Fruit fly (Drosophila melanogaster) whole organism, pupa: ENCODE measurements around the gene sip3.

Experiments used
- CG10348 ChIP-seq: fragments of 200-800 bp; sonication (Bioruptor generic); IDR thresholded peaks from 2 replicates; pipeline ENCODE4 v1.3.6; 2022; ENCODE audit warnings: missing biosample characterization, missing genetic modification characterization
- CG12605 ChIP-seq: fragments of 200-800 bp; sonication (Bioruptor generic); IDR thresholded peaks from 2 replicates; pipeline ENCODE4 v1.3.6; 2022; ENCODE audit warnings: missing biosample characterization, missing genetic modification characterization
- CG13204 ChIP-seq: fragments of 200-800 bp; sonication (Bioruptor generic); optimal IDR thresholded peaks from 2 replicates; lab custom pipeline; 2018; ENCODE audit warnings: missing biosample characterization, mild to moderate bottlenecking, missing genetic modification characterization, moderate library complexity
- CG14655 ChIP-seq: fragments of 200-800 bp; sonication (Bioruptor generic); optimal IDR thresholded peaks from 3 replicates; lab custom pipeline; 2017; ENCODE audit warnings: mild to moderate bottlenecking, missing biosample characterization, missing genetic modification reagents, missing genetic modification characterization
- CG15710 ChIP-seq: fragments of 200-800 bp; sonication (Bioruptor generic); optimal IDR thresholded peaks from 2 replicates; lab custom pipeline; 2018; ENCODE audit warnings: missing biosample characterization, mild to moderate bottlenecking, missing genetic modification characterization, moderate library complexity
- CG17806 ChIP-seq: fragments of 200-800 bp; sonication (Bioruptor generic); optimal IDR thresholded peaks from 2 replicates; lab custom pipeline; 2018; ENCODE audit warnings: missing biosample characterization, mild to moderate bottlenecking, missing genetic modification characterization, moderate library complexity
- CG32121 ChIP-seq: fragments of 200-800 bp; sonication (Bioruptor generic); IDR thresholded peaks from 2 replicates; pipeline ENCODE4 v1.3.6; 2022; ENCODE audit warnings: missing biosample characterization, missing genetic modification characterization
- CG34367 ChIP-seq: fragments of 200-800 bp; sonication (Bioruptor generic); optimal IDR thresholded peaks from 2 replicates; lab custom pipeline; 2018; ENCODE audit warnings: missing biosample characterization, mild to moderate bottlenecking, missing genetic modification characterization
- CG4496 ChIP-seq: fragments of 200-800 bp; sonication (Bioruptor generic); IDR thresholded peaks from 3 replicates; pipeline ENCODE4 v1.3.6; 2022; ENCODE audit warnings: missing biosample characterization, missing genetic modification characterization
- CG8159 ChIP-seq: fragments of 200-800 bp; sonication (Bioruptor generic); optimal IDR thresholded peaks from 3 replicates; lab custom pipeline; 2018; ENCODE audit warnings: missing biosample characterization, mild to moderate bottlenecking, missing genetic modification characterization, moderate library complexity
- CG8301 ChIP-seq: fragments of 200-800 bp; sonication (Bioruptor generic); optimal IDR thresholded peaks from 2 replicates; lab custom pipeline; 2018; ENCODE audit warnings: missing biosample characterization, mild to moderate bottlenecking, missing genetic modification characterization
- CG9948 ChIP-seq: fragments of 200-800 bp; sonication (Bioruptor generic); optimal IDR thresholded peaks from 2 replicates; lab custom pipeline; 2018; ENCODE audit warnings: missing biosample characterization, mild to moderate bottlenecking, missing genetic modification characterization, moderate library complexity
- D1 ChIP-seq: fragments of 200-800 bp; sonication (Bioruptor generic); optimal IDR thresholded peaks from 2 replicates; lab custom pipeline; 2018; ENCODE audit warnings: missing biosample characterization, mild to moderate bottlenecking, missing genetic modification characterization, moderate library complexity
- EcR ChIP-seq: fragments of 200-800 bp; sonication (Bioruptor generic); optimal IDR thresholded peaks from 3 replicates; lab custom pipeline; 2019; ENCODE audit warnings: missing biosample characterization, missing genetic modification characterization, mild to moderate bottlenecking, moderate library complexity, missing genetic modification reagents
- Ets98B ChIP-seq: fragments of 200-800 bp; sonication (Bioruptor generic); IDR thresholded peaks from 2 replicates; pipeline ENCODE4 v1.3.6; 2022; ENCODE audit warnings: missing biosample characterization, missing genetic modification characterization
- Pif1A ChIP-seq: fragments of 200-800 bp; sonication (Bioruptor generic); optimal IDR thresholded peaks from 3 replicates; lab custom pipeline; 2016; ENCODE audit warnings: missing biosample characterization, missing genetic modification characterization
- Pif1B ChIP-seq: fragments of 200-800 bp; sonication (Bioruptor generic); optimal IDR thresholded peaks from 3 replicates; lab custom pipeline; 2016; ENCODE audit warnings: missing biosample characterization, missing genetic modification characterization
- Snoo ChIP-seq: fragments of 200-800 bp; sonication (Bioruptor generic); optimal IDR thresholded peaks from 3 replicates; lab custom pipeline; 2017; ENCODE audit warnings: missing biosample characterization, mild to moderate bottlenecking, missing genetic modification characterization, inconsistent platforms
- fd96Ca ChIP-seq: fragments of 200-800 bp; sonication (Bioruptor generic); IDR thresholded peaks from 3 replicates; pipeline ENCODE4 v1.3.6; 2022; ENCODE audit warnings: missing biosample characterization, missing genetic modification characterization
- gl ChIP-seq: fragments of 200-800 bp; sonication (Bioruptor generic); optimal IDR thresholded peaks from 2 replicates; lab custom pipeline; 2018; ENCODE audit warnings: missing biosample characterization, mild to moderate bottlenecking, missing genetic modification characterization
- rn ChIP-seq: fragments of 200-800 bp; sonication (Bioruptor generic); IDR thresholded peaks from 2 replicates; pipeline ENCODE4 v1.3.6; 2022; ENCODE audit warnings: missing biosample characterization, missing genetic modification characterization

The sip3 gene

dm6 chr3R:31793664-31794417 is 21.8 kb downstream of the sip3 start, which contains the start of the genes Mccc1 and Acf:
Gene Mccc1, minus strand, starts transcription at chr3R:31793907.
Gene Acf, plus strand, starts transcription at chr3R:31793981.
- no peak for TF ChIP-seq CG8301
- no peak for TF ChIP-seq Pif1B
- TF ChIP-seq Pif1A (GFP tag; lab: Kevin White, UChicago) = no peak
- no peak for TF ChIP-seq CG8159 (tag; lab: Kevin White, UChicago)
- TF ChIP-seq D1 (tag; lab: Kevin White, UChicago) = no peak
- no peak for TF ChIP-seq CG15710
- peak; percentile 57; the same call in 2 of the 3 replicates for TF ChIP-seq CG4496 (GFP tag; lab: Robert Waterston, UW)

dm6 chr3R:31794457-31794856 is 22.4 kb downstream of the sip3 start:
- TF ChIP-seq CG12605 (GFP tag; lab: Robert Waterston, UW) (peak; percentile 18; the same call in 1 of the 2 replicates), Snoo (no peak), CG34367 (tag; lab: Kevin White, UChicago) (no peak), CG4496 (GFP tag; lab: Robert Waterston, UW) (0 out of 3 replicates have a peak, but pooled peaks have one; percentile 27), fd96Ca (no peak), CG10348 (GFP tag; lab: Robert Waterston, UW) (no peak)

dm6 chr3R:31800663-31801062 is 28.6 kb downstream of the sip3 start, which contains the start of gene Ir100a:
Gene Ir100a, plus strand, starts transcription at chr3R:31800963.
- TF ChIP-seq CG15710 (no peak), CG8301 (no peak), CG13204 (no peak), CG14655 (GFP tag; lab: Kevin White, UChicago) (no peak), EcR (no peak), Pif1B (no peak), fd96Ca (no peak), CG34367 (tag; lab: Kevin White, UChicago) (no peak), rn (GFP tag; lab: Robert Waterston, UW) (no peak), Pif1A (GFP tag; lab: Kevin White, UChicago) (no peak), D1 (tag; lab: Kevin White, UChicago) (no peak), Ets98B (GFP tag; lab: Robert Waterston, UW) (no peak), Snoo (no peak), CG9948 (tag; lab: Kevin White, UChicago) (no peak), CG4496 (GFP tag; lab: Robert Waterston, UW) (no peak), CG10348 (GFP tag; lab: Robert Waterston, UW) (no peak), CG17806 (tag; lab: Kevin White, UChicago) (no peak)

DNA sequence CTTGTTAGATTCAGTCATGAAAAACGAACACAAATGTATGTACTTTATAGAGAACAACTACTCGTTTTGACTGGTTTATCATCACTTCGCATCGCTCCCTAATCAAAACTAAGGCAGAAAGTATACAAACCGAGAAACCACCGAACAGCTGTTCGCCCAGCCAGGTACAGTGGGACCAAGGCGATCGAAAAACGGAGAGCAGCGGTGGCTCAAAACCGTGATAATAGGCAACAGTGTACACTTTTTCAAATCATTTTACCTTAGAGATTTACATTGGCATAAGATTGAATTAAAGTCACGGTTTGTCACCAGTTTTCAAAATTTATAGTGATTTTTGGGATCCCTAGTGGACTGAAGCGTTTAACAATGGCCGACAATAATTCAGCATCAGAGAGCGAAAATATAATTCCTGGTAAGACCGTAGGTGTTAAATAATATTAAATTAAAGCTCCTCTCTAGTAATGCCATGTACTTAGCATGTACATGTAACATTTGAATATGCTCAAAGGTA is 33.3 kb downstream of the sip3 start, which contains the start of the genes CG42233 and CG1971:
TSS of gene CG42233 (minus strand) at position 51 of the 511 bp plus-strand sequence.
TSS of gene CG1971 (plus strand) at position 241 of the 511 bp plus-strand sequence.
- TF ChIP-seq fd96Ca (peak; percentile 70; the same call in 2 of the 3 replicates), CG4496 (GFP tag; lab: Robert Waterston, UW) (peak; percentile 66; the same call in 2 of the 3 replicates), gl (tag; lab: Kevin White, UChicago) (peak; percentile 26), CG12605 (GFP tag; lab: Robert Waterston, UW) (no peak), CG32121 (peak; percentile 17; the same call in 1 of the 2 replicates), rn (GFP tag; lab: Robert Waterston, UW) (peak; percentile 23; the same call in 1 of the 2 replicates), Ets98B (GFP tag; lab: Robert Waterston, UW) (peak; percentile 62; the same call in 1 of the 2 replicates), CG10348 (GFP tag; lab: Robert Waterston, UW) (no peak)

DNA sequence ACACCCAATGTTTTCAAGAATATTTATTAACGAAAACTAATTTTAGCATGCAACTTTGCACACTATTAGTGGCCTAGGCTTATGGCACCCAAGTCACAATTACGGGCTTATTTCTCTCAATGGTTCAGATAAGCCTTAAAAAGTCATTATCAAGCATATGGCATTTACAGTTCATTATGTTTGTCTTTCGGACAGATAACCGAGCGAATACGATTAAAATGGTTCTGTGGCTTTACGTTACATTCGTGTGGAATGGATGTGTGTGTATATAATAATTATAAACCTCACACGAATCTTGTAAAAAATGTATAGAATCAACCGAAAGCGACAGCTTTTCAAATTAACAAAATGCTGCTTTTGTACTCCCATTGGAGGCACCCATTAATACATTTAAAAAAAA is 36.6 kb downstream of the sip3 start:
- TF ChIP-seq Ets98B (GFP tag; lab: Robert Waterston, UW) (no peak), fd96Ca (no peak), CG17806 (tag; lab: Kevin White, UChicago) (no peak), CG9948 (tag; lab: Kevin White, UChicago) (no peak), rn (GFP tag; lab: Robert Waterston, UW) (no peak), CG8159 (tag; lab: Kevin White, UChicago) (no peak), CG13204 (no peak), CG8301 (no peak), Pif1B (no peak), EcR (no peak), gl (tag; lab: Kevin White, UChicago) (no peak), CG10348 (GFP tag; lab: Robert Waterston, UW) (no peak), Snoo (no peak), CG4496 (GFP tag; lab: Robert Waterston, UW) (no peak), CG15710 (no peak), Pif1A (GFP tag; lab: Kevin White, UChicago) (no peak), CG32121 (no peak), CG34367 (tag; lab: Kevin White, UChicago) (no peak)

DNA sequence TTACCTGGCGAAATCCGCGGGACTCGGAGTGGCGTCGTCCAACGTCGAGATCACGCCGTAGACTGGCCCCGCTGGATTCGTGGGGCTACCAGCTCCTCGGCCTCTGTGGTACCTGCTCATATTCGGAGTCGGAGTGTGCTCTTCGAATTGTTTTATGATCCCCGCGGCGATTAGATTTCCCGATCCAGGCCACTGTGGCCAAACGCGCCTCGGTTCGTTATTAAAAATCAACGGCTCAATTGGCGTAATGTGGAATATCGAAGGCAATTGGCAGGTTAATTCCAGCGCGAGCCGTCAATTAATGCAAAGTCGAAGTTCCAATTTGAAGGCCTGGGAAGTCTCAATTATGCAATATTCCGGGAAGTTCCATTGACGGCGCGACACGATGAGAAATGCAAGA is 37.6 kb downstream of the sip3 start:
- TF ChIP-seq fd96Ca (no peak), Pif1A (GFP tag; lab: Kevin White, UChicago) (no peak), CG32121 (no peak), CG9948 (tag; lab: Kevin White, UChicago) (no peak), CG17806 (tag; lab: Kevin White, UChicago) (no peak), CG8159 (tag; lab: Kevin White, UChicago) (no peak), CG34367 (tag; lab: Kevin White, UChicago) (no peak), CG10348 (GFP tag; lab: Robert Waterston, UW) (no peak), Pif1B (no peak), D1 (tag; lab: Kevin White, UChicago) (no peak), Snoo (no peak), CG8301 (no peak), rn (GFP tag; lab: Robert Waterston, UW) (no peak), CG15710 (no peak), CG13204 (no peak), gl (tag; lab: Kevin White, UChicago) (no peak), Ets98B (GFP tag; lab: Robert Waterston, UW) (no peak)
